Worm (Caenorhabditis elegans): ENCODE data around the gene F14F9.3.

Gene F14F9.3

ce11 chrV:5107816-5108215 is 30.2 kb upstream of the F14F9.3 start, which contains the start of gene srab-3:
TSS of gene srab-3 (minus strand) at chrV:5107916.
- no peak for TF ChIP-seq attf-6 (GFP tag; IDR thresholded peaks at IDR 0.05)
- TF ChIP-seq sdz-38 (tag; optimal IDR thresholded peaks at IDR 0.05) = no peak
- no peak for TF ChIP-seq pbrm-1 (GFP tag; IDR thresholded peaks at IDR 0.05)
- no peak for TF ChIP-seq C06A6.2 (GFP tag; conservative IDR thresholded peaks at IDR 0.05)
- TF ChIP-seq B0035.1 (tag; optimal IDR thresholded peaks at IDR 0.05) = no peak
- TF ChIP-seq nfyb-1 (GFP tag; IDR thresholded peaks at IDR 0.05) = no peak
- TF ChIP-seq nfya-2 (GFP tag; IDR thresholded peaks at IDR 0.05) = no peak
- no peak for TF ChIP-seq tbp1 (GFP tag; optimal IDR thresholded peaks at IDR 0.05)

DNA sequence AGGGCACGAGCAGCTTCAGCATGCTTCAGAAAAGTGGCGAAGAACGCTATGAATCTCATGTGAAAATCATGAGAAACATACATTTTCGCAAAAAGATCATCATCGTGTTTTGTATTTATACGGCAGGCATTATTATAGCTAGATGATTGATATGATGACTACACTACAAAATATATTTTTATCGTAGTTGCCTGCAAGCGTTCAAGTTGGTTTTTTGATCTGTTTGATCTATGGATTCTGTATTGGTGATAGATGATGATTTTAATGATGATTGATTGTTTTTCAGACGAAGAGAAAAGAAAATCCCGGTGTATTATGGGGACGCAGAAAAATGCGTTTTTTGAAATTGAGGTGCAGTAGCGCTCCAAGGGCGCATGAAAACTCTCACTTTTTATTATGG is 27.3 kb upstream of the F14F9.3 start, which contains the start of gene ugt-63:
TSS of gene ugt-63 (minus strand) at position 89 of the 400 bp plus-strand sequence.
- TF ChIP-seq atf-7 (tag; optimal IDR thresholded peaks at IDR 0.05) = no peak
- 0 out of 2 replicates have a peak, but pooled peaks have one; percentile 18 for TF ChIP-seq ceh-58 (GFP tag; IDR thresholded peaks at IDR 0.05)

ce11 chrV:5113654-5114053 is 24.4 kb upstream of the F14F9.3 start, which contains the start of gene C04F5.8:
TSS of gene C04F5.8 (minus strand) at chrV:5113754.
- TF ChIP-seq lsl-1 (GFP tag; optimal IDR thresholded peaks at IDR 0.05) (peak; percentile 38), nfya-2 (GFP tag; IDR thresholded peaks at IDR 0.05) (no peak)

DNA sequence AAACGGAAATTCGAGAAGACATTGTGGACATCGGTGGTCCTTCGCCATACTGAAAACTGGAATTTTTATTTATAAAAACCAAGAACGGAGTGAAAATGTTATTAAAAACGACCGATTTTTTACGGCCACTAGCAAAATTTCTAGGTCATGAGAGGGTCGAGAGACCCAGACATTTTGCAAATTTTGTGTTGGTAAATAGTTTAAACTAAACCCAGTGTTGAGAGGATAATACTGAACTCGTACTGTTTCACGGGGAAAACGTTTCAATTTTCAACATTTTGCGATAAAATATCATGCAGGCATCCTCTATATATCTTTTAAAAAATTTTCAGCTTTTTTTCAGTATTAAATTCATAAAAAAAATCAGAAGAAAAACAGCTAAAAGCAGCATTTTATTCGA is 18.9 kb upstream of the F14F9.3 start, which contains the start of gene C04F5.9:
TSS of gene C04F5.9 (minus strand) at position 101 of the 400 bp plus-strand sequence.
- TF ChIP-seq efl-1 (GFP tag; optimal IDR thresholded peaks at IDR 0.05) (no peak), hmg-1.2 (GFP tag; IDR thresholded peaks at IDR 0.05) (no peak), mcd-1 (GFP tag; IDR thresholded peaks at IDR 0.05) (no peak)

ce11 chrV:5119679-5120078 is 18.3 kb upstream of the F14F9.3 start, which contains the start of gene sid-1:
TSS of gene sid-1 (plus strand) at chrV:5119970.
- TF ChIP-seq Y53G8AR.9 (GFP tag; conservative IDR thresholded peaks at IDR 0.05) = no peak
- peak; percentile 24 for TF ChIP-seq nhr-80 (tag; optimal IDR thresholded peaks at IDR 0.05)

DNA sequence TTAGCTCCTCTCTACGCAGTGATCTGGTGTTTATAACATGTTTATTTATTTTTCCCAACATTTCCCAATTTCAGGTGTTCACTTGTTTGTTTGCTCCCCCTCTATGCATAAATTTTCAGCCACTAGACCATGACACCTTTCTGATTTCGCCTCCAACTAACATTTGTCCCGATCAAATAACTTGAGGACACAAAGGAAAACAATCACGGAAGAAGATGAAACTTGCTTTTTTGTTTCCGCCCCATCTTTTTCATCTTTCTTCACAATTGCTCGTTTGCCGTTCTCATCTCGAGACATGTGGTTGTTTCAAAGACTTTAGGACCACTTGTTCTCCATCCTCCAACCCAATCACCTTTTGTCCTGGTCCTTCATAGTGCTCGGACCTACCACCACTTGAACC is 11.2 kb upstream of the F14F9.3 start, which contains the start of gene F14F9.5:
TSS of gene F14F9.5 (plus strand) at position 301 of the 400 bp plus-strand sequence.
- TF ChIP-seq somi-1 (GFP tag; optimal IDR thresholded peaks at IDR 0.05) = no peak
- no peak for TF ChIP-seq Y56A3A.18 (GFP tag; IDR thresholded peaks at IDR 0.05)
- no peak for TF ChIP-seq Y53F4B.3 (GFP tag; IDR thresholded peaks at IDR 0.05)
- TF ChIP-seq cebp-1 (GFP tag; IDR thresholded peaks at IDR 0.05) = no peak
- TF ChIP-seq cebp-1 (tag; optimal IDR thresholded peaks at IDR 0.05) = no peak
- TF ChIP-seq egl-18 (GFP tag; IDR thresholded peaks at IDR 0.05) = no peak
- TF ChIP-seq nfya-2 (GFP tag; IDR thresholded peaks at IDR 0.05) = no peak
- no peak for TF ChIP-seq B0035.1 (tag; optimal IDR thresholded peaks at IDR 0.05)
- TF ChIP-seq D2030.7 (GFP tag; IDR thresholded peaks at IDR 0.05) = no peak
- TF ChIP-seq madf-8 (GFP tag; conservative IDR thresholded peaks at IDR 0.05) = no peak

ce11 chrV:5130018-5130417 is 8.0 kb upstream of the F14F9.3 start, which contains the start of gene F14F9.8:
TSS of gene F14F9.8 (plus strand) at chrV:5130318.
- TF ChIP-seq Y79H2A.3 (GFP tag; conservative IDR thresholded peaks at IDR 0.05) (no peak), attf-5 (GFP tag; optimal IDR thresholded peaks at IDR 0.05) (no peak), zfh-2 (GFP tag; conservative IDR thresholded peaks at IDR 0.05) (no peak), ceh-58 (GFP tag; IDR thresholded peaks at IDR 0.05) (no peak), B0019.2 (GFP tag; conservative IDR thresholded peaks at IDR 0.05) (no peak), mxl-1 (tag; optimal IDR thresholded peaks at IDR 0.05) (no peak), cebp-2 (GFP tag; IDR thresholded peaks at IDR 0.05) (no peak), lin-35 (GFP tag; optimal IDR thresholded peaks at IDR 0.05) (no peak), akir-1 (GFP tag; optimal IDR thresholded peaks at IDR 0.05) (no peak), madf-10 (tag; optimal IDR thresholded peaks at IDR 0.05) (no peak), ztf-6 (GFP tag; IDR thresholded peaks at IDR 0.05) (no peak), madf-8 (GFP tag; conservative IDR thresholded peaks at IDR 0.05) (no peak), ekl-4 (GFP tag; IDR thresholded peaks at IDR 0.05) (no peak), ceh-100 (GFP tag; IDR thresholded peaks at IDR 0.05) (no peak), repo-1 (tag; optimal IDR thresholded peaks at IDR 0.05) (no peak), snpc-1.3 (tag; optimal IDR thresholded peaks at IDR 0.05; ENCODE audit: insufficient read depth) (no peak), ztf-18 (tag; optimal IDR thresholded peaks at IDR 0.05) (no peak), tbp1 (GFP tag; optimal IDR thresholded peaks at IDR 0.05) (no peak)

Measured in whole organism, young adult.